Worm (Caenorhabditis elegans) whole organism, L3 larva: ENCODE data around the gene T05A7.13.

Source experiments
- ceh-82 ChIP-seq: fragments of 150-350 bp; optimal IDR thresholded peaks from 2 replicates; lab custom pipeline; 2014; ENCODE audit warnings: missing biosample characterization, missing genetic modification characterization
- elt-3 ChIP-seq, 3 experiments: fragments of 150-350 bp in 1 of 3; sonication (generic microtip) in 2 of 3; optimal IDR thresholded peaks; 2 replicates in 2 of 3; 4 replicates in 1 of 3; lab custom pipeline; 2014 to 2017; ENCODE audit warnings: missing biosample characterization in 3 of 3, missing genetic modification characterization in 3 of 3
- jun-1 ChIP-seq: fragments of 150-350 bp; optimal IDR thresholded peaks from 2 replicates; lab custom pipeline; 2014; ENCODE audit warnings: missing biosample characterization, missing genetic modification reagents, missing genetic modification characterization
- lin-39 ChIP-seq: fragments of 150-350 bp; optimal IDR thresholded peaks from 2 replicates; lab custom pipeline; 2018; ENCODE audit warnings: missing biosample characterization, missing genetic modification reagents, missing genetic modification characterization
- nfya-1 ChIP-seq: sonication (generic microtip); optimal IDR thresholded peaks from 2 replicates; lab custom pipeline; 2017; ENCODE audit warnings: missing genetic modification characterization, mild to moderate bottlenecking, missing compliant biosample characterization, antibody characterized with exemption, moderate library complexity; ENCODE audit not compliant: insufficient read depth
- nhr-25 ChIP-seq: sonication (generic microtip); optimal IDR thresholded peaks from 2 replicates; lab custom pipeline; 2017; ENCODE audit warnings: missing biosample characterization, missing genetic modification characterization
- nhr-76 ChIP-seq: fragments of 150-350 bp; sonication (generic microtip); optimal IDR thresholded peaks from 5 replicates; lab custom pipeline; 2014; ENCODE audit warnings: missing biosample characterization, missing genetic modification characterization
- pha-4 ChIP-seq: fragments of 150-350 bp; optimal IDR thresholded peaks from 2 replicates; lab custom pipeline; 2014; ENCODE audit warnings: missing biosample characterization, missing genetic modification reagents, missing genetic modification characterization
- unc-62 ChIP-seq: fragments of 150-350 bp; sonication (generic microtip); optimal IDR thresholded peaks from 4 replicates; lab custom pipeline; 2014; ENCODE audit warnings: missing biosample characterization, missing genetic modification reagents, missing genetic modification characterization

DNA sequence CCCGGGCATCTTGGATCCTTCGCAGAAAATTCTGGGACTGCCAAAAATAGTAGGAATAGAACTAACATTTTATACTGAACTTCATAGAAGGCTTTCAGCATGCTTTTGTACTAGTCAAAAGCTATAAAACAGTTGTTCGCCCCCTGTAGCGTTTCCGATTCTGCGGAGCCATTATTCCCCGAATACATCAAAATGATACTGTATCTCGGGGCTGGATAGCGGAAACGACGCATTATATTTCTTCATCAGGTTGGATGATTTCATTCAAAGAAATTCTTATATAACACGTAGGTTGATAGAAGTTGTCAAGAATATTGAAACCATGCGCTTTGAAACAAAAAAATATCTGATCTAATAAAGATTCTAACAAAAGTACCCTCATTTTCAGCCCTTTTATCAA, 43.2 kb downstream of the T05A7.13 start, which contains the start of gene clec-137:
- TF ChIP-seq unc-62 (no peak), lin-39 (tag; lab: Kevin White, UChicago) (no peak), nfya-1 (no peak), nhr-25 (tag; lab: Kevin White, UChicago) (no peak), nhr-76 (tag; lab: Kevin White, UChicago) (no peak), ceh-82 (tag; lab: Kevin White, UChicago) (no peak), elt-3 (tag; optimal IDR thresholded peaks at IDR 0.05; lab: Kevin White, UChicago) (no peak), jun-1 (tag; lab: Kevin White, UChicago) (no peak), pha-4 (tag; lab: Kevin White, UChicago) (no peak)
